Fruit fly (Drosophila melanogaster): Measurements from ENCODE around the gene rpk.
A peak's percentile ranks its signal among the peaks of the same experiment; 100 is the strongest.

rpk gene

DNA sequence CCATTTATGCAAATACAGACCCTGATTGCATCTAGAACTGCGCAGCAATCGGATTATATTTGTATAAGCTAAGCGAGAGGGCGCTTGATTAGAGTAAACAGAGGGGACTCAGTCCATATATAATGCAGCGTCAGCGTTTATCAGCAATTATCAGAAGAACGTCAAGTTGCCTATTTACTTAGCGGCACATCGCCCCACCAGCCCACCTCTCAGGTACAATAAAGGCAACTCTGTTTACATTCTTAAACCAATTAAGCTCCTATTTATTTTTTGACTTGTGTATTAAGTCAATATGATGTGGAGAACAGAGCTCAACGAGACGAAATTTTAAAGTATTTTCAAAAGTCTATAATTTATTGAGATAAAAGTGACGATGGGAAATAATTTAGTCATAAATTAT, 19.2 kb downstream of the rpk start (continued):
- TF ChIP-seq nau (GFP tag; optimal IDR thresholded peaks at IDR 0.05) = peak; percentile 93
- TF ChIP-seq CG11085 (GFP tag; IDR thresholded peaks at IDR 0.05) = peak; percentile 66; the same call in 1 of the 2 replicates
- TF ChIP-seq cad (GFP tag; optimal IDR thresholded peaks at IDR 0.05) = no peak
- TF ChIP-seq cg (GFP tag; optimal IDR thresholded peaks at IDR 0.05) = no peak
- peak; percentile 72 for TF ChIP-seq sr (GFP tag; IDR thresholded peaks at IDR 0.05)
- TF ChIP-seq sob (GFP tag; IDR thresholded peaks at IDR 0.05) = peak; percentile 87; the same call in 1 of the 2 replicates
- TF ChIP-seq phol (tag; optimal IDR thresholded peaks at IDR 0.05) = peak; percentile 42
- no peak for TF ChIP-seq NC2α (GFP tag; optimal IDR thresholded peaks at IDR 0.05)
- peak; percentile 74 for TF ChIP-seq CG33213 (GFP tag; optimal IDR thresholded peaks at IDR 0.05)
- TF ChIP-seq CG7963 (GFP tag; IDR thresholded peaks at IDR 0.05; ENCODE audit: partially characterized antibody) = no peak
- TF ChIP-seq abd-A (tag; optimal IDR thresholded peaks at IDR 0.05) = no peak
- peak; percentile 80 for TF ChIP-seq caup (GFP tag; optimal IDR thresholded peaks at IDR 0.05; ENCODE audit: severe bottlenecking)
- TF ChIP-seq CG10274 (GFP tag; optimal IDR thresholded peaks at IDR 0.05) = peak; percentile 60
- TF ChIP-seq sug (tag; optimal IDR thresholded peaks at IDR 0.05) = no peak
- peak; percentile 87 for TF ChIP-seq gsb-n (tag; optimal IDR thresholded peaks at IDR 0.05)
- no peak for TF ChIP-seq Lpt (GFP tag; optimal IDR thresholded peaks at IDR 0.05)
- no peak for TF ChIP-seq CoRest (tag; optimal IDR thresholded peaks at IDR 0.05)
- TF ChIP-seq knrl (GFP tag; IDR thresholded peaks at IDR 0.05; ENCODE audit: partially characterized antibody) = no peak
- peak; percentile 40 for TF ChIP-seq zen (tag; optimal IDR thresholded peaks at IDR 0.05)
- TF ChIP-seq otp (GFP tag; IDR thresholded peaks at IDR 0.05) = peak; percentile 63; the same call in 1 of the 3 replicates
- TF ChIP-seq Dad (GFP tag; optimal IDR thresholded peaks at IDR 0.05) = no peak
- peak; percentile 92 for TF ChIP-seq BtbVII (GFP tag; optimal IDR thresholded peaks at IDR 0.05)
- no peak for TF ChIP-seq Taf1 (GFP tag; IDR thresholded peaks at IDR 0.05)
- peak; percentile 84 for TF ChIP-seq gcm (GFP tag; optimal IDR thresholded peaks at IDR 0.05)
- TF ChIP-seq CG31365 (tag; optimal IDR thresholded peaks at IDR 0.05) = peak; percentile 74
- no peak for TF ChIP-seq cas (GFP tag; IDR thresholded peaks at IDR 0.05)
- TF ChIP-seq CG8765 (GFP tag; IDR thresholded peaks at IDR 0.05) = no peak
- peak; percentile 54; the same call in 2 of the 3 replicates for TF ChIP-seq croc (GFP tag; conservative IDR thresholded peaks at IDR 0.05)
- TF ChIP-seq CG8944 (GFP tag; optimal IDR thresholded peaks at IDR 0.05) = no peak
- TF ChIP-seq CG12744 (GFP tag; optimal IDR thresholded peaks at IDR 0.05) = no peak
- TF ChIP-seq CG9437 (GFP tag; optimal IDR thresholded peaks at IDR 0.05) = no peak
- no peak for TF ChIP-seq oc (tag; optimal IDR thresholded peaks at IDR 0.05)
- no peak for TF ChIP-seq CG12659 (GFP tag; optimal IDR thresholded peaks at IDR 0.05)
- no peak for TF ChIP-seq GATAe (GFP tag; conservative IDR thresholded peaks at IDR 0.05)
- TF ChIP-seq CG3281 (GFP tag; optimal IDR thresholded peaks at IDR 0.05) = peak; percentile 84
- peak; percentile 62 for TF ChIP-seq mam (GFP tag; optimal IDR thresholded peaks at IDR 0.05)
- TF ChIP-seq CG2129 (GFP tag; IDR thresholded peaks at IDR 0.05; ENCODE audit: partially characterized antibody) = no peak
- TF ChIP-seq CG6854 (GFP tag; optimal IDR thresholded peaks at IDR 0.05) = peak; percentile 78
- no peak for TF ChIP-seq ewg (GFP tag; optimal IDR thresholded peaks at IDR 0.05)
- TF ChIP-seq CG1602 (GFP tag; optimal IDR thresholded peaks at IDR 0.05) = peak; percentile 6
- peak; percentile 68 for TF ChIP-seq CG6689 (GFP tag; IDR thresholded peaks at IDR 0.05)
- no peak for TF ChIP-seq CkIIα-i1 (GFP tag; IDR thresholded peaks at IDR 0.05)
- no peak for TF ChIP-seq lov (optimal IDR thresholded peaks at IDR 0.05)
- TF ChIP-seq lov (GFP tag; IDR thresholded peaks at IDR 0.05) = peak; percentile 85
- TF ChIP-seq crol (GFP tag; IDR thresholded peaks at IDR 0.05) = no peak
- TF ChIP-seq CG3065 (GFP tag; optimal IDR thresholded peaks at IDR 0.05) = no peak
- TF ChIP-seq Fer1 (GFP tag; optimal IDR thresholded peaks at IDR 0.05) = peak; percentile 90
- TF ChIP-seq pzg (GFP tag; optimal IDR thresholded peaks at IDR 0.05) = no peak
- peak; percentile 78 for TF ChIP-seq TFAM (GFP tag; optimal IDR thresholded peaks at IDR 0.05)
- TF ChIP-seq bab2 (GFP tag; optimal IDR thresholded peaks at IDR 0.05) = no peak
- TF ChIP-seq gfzf (GFP tag; optimal IDR thresholded peaks at IDR 0.05) = no peak
